Worm (Caenorhabditis elegans): ENCODE data around the gene ZK1320.11.

Gene ZK1320.11

DNA sequence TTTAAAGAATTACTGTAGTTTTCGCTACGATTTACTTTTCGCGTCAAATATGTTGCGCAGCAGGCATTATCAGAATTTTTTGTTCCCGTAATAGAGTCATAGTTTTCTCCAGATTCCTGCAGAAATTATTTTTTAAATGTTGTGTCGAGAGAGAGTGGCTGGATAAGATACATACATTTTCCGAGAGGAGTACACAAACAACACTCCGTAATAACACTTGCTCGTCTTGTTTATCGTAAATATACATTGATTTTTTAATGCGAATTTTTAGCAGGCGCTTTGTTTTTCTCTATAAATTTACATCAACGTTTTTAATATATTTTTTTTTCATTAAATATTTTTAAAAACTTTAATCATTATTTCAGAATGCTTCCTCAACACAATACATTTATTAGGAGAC, 1.5 kb downstream of the ZK1320.11 start, which contains the start of gene taf-8 (continued):
- TF ChIP-seq fkh-10 (GFP tag; optimal IDR thresholded peaks at IDR 0.05) (no peak), lin-15B (tag; optimal IDR thresholded peaks at IDR 0.05) (peak; percentile 24), grh-1 (GFP tag; IDR thresholded peaks at IDR 0.05) (no peak), nhr-85 (tag) (peak; percentile 84), tlp-1 (tag; optimal IDR thresholded peaks at IDR 0.05) (no peak), irx-1 (tag; optimal IDR thresholded peaks at IDR 0.05) (peak; percentile 32), F16B12.6 (tag; optimal IDR thresholded peaks at IDR 0.05) (peak; percentile 31), fos-1 (tag; optimal IDR thresholded peaks at IDR 0.05) (peak; percentile 37), nhr-47 (tag; optimal IDR thresholded peaks at IDR 0.05) (peak; percentile 79), ztf-11 (tag; optimal IDR thresholded peaks at IDR 0.05) (peak in 1 of 2 experiments; percentile 34), C04F5.9 (tag; optimal IDR thresholded peaks at IDR 0.05) (no peak), nhr-19 (GFP tag; conservative IDR thresholded peaks at IDR 0.05) (peak; percentile 74), aha-1 (tag; optimal IDR thresholded peaks at IDR 0.05) (no peak), fkh-8 (tag; optimal IDR thresholded peaks at IDR 0.05) (peak; percentile 54), fkh-4 (tag; optimal IDR thresholded peaks at IDR 0.05; ENCODE audit: borderline replicate concordance) (no peak), lin-39 (tag; optimal IDR thresholded peaks at IDR 0.05) (peak; percentile 57), sup-37 (GFP tag; optimal IDR thresholded peaks at IDR 0.05) (no peak), egl-13 (tag; optimal IDR thresholded peaks at IDR 0.05) (peak; percentile 8), mab-9 (GFP tag; IDR thresholded peaks at IDR 0.05) (no peak), nhr-237 (tag; optimal IDR thresholded peaks at IDR 0.05) (no peak), lin-14 (GFP tag; optimal IDR thresholded peaks at IDR 0.05) (peak; percentile 71), unc-98 (GFP tag; IDR thresholded peaks at IDR 0.05) (no peak), nhr-11 (tag; optimal IDR thresholded peaks at IDR 0.05) (peak; percentile 60), nhr-84 (tag; optimal IDR thresholded peaks at IDR 0.05) (no peak), nhr-71 (tag; optimal IDR thresholded peaks at IDR 0.05) (peak; percentile 76), lsy-2 (tag; optimal IDR thresholded peaks at IDR 0.05) (peak; percentile 82 to 83), sox-4 (tag; optimal IDR thresholded peaks at IDR 0.05) (no peak), skn-1 (tag; optimal IDR thresholded peaks at IDR 0.05) (peak; percentile 13), dpl-1 (GFP tag; optimal IDR thresholded peaks at IDR 0.05) (peak; percentile 41 to 70 (median 69)), ceh-8 (GFP tag; optimal IDR thresholded peaks at IDR 0.05) (no peak), efl-3 (GFP tag; optimal IDR thresholded peaks at IDR 0.05) (no peak), blmp-1 (tag; optimal IDR thresholded peaks at IDR 0.05) (no peak), ama-1 (optimal IDR thresholded peaks at IDR 0.05) (no peak), Y116A8C.19 (tag; optimal IDR thresholded peaks at IDR 0.05; ENCODE audit: borderline replicate concordance) (no peak), elt-2 (tag; optimal IDR thresholded peaks at IDR 0.05) (no peak), vab-15 (tag; optimal IDR thresholded peaks at IDR 0.05) (no peak), efl-1 (optimal IDR thresholded peaks at IDR 0.05) (peak; percentile 60 to 76), efl-1 (GFP tag; optimal IDR thresholded peaks at IDR 0.05 in 1 of 2) (peak; percentile 65 to 97), zip-4 (GFP tag; optimal IDR thresholded peaks at IDR 0.05) (no peak), aly-2 (tag; optimal IDR thresholded peaks at IDR 0.05) (peak; percentile 31), unc-62 (GFP tag; optimal IDR thresholded peaks at IDR 0.05) (no peak), dsc-1 (tag; optimal IDR thresholded peaks at IDR 0.05) (peak; percentile 52), egl-27 (tag; optimal IDR thresholded peaks at IDR 0.05) (no peak), mep-1 (tag; optimal IDR thresholded peaks at IDR 0.05) (no peak), nhr-28 (tag; optimal IDR thresholded peaks at IDR 0.05) (no peak), tbx-2 (tag; optimal IDR thresholded peaks at IDR 0.05) (peak; percentile 71), lin-13 (GFP tag; optimal IDR thresholded peaks at IDR 0.05) (peak; percentile 25), nhr-76 (tag; optimal IDR thresholded peaks at IDR 0.05) (no peak), hpl-2 (GFP tag; optimal IDR thresholded peaks at IDR 0.05) (no peak), swsn-7 (tag; optimal IDR thresholded peaks at IDR 0.05) (peak; percentile 71), hlh-17 (GFP tag; optimal IDR thresholded peaks at IDR 0.05; ENCODE audit: borderline replicate concordance) (no peak), pag-3 (tag; optimal IDR thresholded peaks at IDR 0.05; ENCODE audit: borderline replicate concordance, insufficient read depth) (no peak), ceh-82 (tag; optimal IDR thresholded peaks at IDR 0.05) (peak; percentile 9 to 69 (median 62))

All from whole organism, L1 larva.